Fruit fly (Drosophila melanogaster) whole organism, wandering third instar larva: Measurements from ENCODE around the gene Cpr66D.

Experiments used
- Abd-B ChIP-seq: fragments of >200 bp; optimal IDR thresholded peaks from 2 replicates; lab custom pipeline; 2017; ENCODE audit warnings: missing biosample characterization, missing genetic modification characterization
- Hr83 ChIP-seq: fragments of 200-300 bp; sonication (Bioruptor generic); optimal IDR thresholded peaks from 2 replicates; lab custom pipeline; 2016; ENCODE audit warnings: missing biosample characterization, mild to moderate bottlenecking, missing genetic modification characterization, moderate library complexity; ENCODE audit not compliant: poor library complexity, severe bottlenecking
- Myc ChIP-seq: fragments of >200 bp; optimal IDR thresholded peaks from 2 replicates; lab custom pipeline; 2017
- brk ChIP-seq: fragments of 200-800 bp; sonication (Bioruptor generic); optimal IDR thresholded peaks from 2 replicates; lab custom pipeline; 2016; ENCODE audit warnings: missing biosample characterization, mild to moderate bottlenecking, missing genetic modification characterization
- fru ChIP-seq: fragments of 200-800 bp; sonication (Bioruptor generic); optimal IDR thresholded peaks from 3 replicates; lab custom pipeline; 2016; ENCODE audit warnings: missing biosample characterization, mild to moderate bottlenecking, missing genetic modification characterization
- lola ChIP-seq: fragments of >200 bp; optimal IDR thresholded peaks from 2 replicates; lab custom pipeline; 2017; ENCODE audit warnings: missing biosample characterization, missing genetic modification characterization
- pan ChIP-seq: fragments of >200 bp; optimal IDR thresholded peaks from 2 replicates; lab custom pipeline; 2017
- sage ChIP-seq: fragments of 200-800 bp; sonication (Bioruptor generic); optimal IDR thresholded peaks from 2 replicates; lab custom pipeline; 2016; ENCODE audit warnings: missing biosample characterization, mild to moderate bottlenecking, missing genetic modification characterization
- tai ChIP-seq: sonication (Bioruptor generic); optimal IDR thresholded peaks from 2 replicates; lab custom pipeline; 2016; ENCODE audit warnings: missing biosample characterization, missing genetic modification characterization
- usp ChIP-seq: fragments of >200 bp; optimal IDR thresholded peaks from 2 replicates; lab custom pipeline; 2017; ENCODE audit warnings: missing biosample characterization, missing genetic modification characterization

DNA sequence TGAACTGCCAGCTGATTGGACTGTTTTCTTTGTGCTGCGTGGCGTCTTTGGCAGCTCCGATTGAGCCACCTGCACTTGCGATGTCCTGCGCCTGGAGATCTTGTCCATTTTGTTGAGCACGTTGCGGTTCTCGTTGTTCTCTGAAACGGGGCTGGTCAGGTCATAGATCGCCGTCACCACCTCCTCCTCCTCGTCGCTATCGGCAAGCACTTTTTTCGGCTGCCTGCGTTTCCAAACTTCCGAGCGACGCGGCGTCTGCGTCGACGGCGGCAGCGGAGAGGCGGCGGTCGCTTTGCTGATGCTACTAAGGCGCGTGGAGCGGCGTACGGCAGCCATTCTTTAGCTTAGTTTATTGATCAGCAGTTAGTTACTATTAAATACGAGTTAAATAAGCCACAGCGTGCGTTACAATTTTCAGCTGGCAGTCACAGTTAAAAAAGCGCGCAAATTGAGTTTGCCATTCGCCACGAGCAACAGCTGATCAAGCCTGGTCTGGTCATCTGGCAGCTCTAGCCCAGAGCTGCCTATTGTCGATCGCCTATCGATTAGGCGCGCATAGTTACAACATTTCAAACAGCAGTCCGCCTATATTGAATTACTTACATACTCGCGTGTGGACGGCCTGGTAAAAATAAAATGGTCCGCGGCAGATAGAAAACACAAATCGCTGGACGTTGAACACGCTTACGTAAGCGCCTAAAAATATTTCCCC lies 6.5 kb upstream of the Cpr66D start, which contains the start of gene Cdc6:
- TF ChIP-seq Abd-B (GFP tag; lab: Kevin White, UChicago) (no peak), pan (no peak), Hr83 (GFP tag; lab: Kevin White, UChicago) (no peak), brk (no peak), Myc (lab: Kevin White, UChicago) (no peak), tai (GFP tag; lab: Kevin White, UChicago) (no peak), sage (no peak), lola (no peak), usp (GFP tag; lab: Kevin White, UChicago) (no peak), fru (GFP tag; lab: Kevin White, UChicago) (no peak)
